Worm (Caenorhabditis elegans) whole organism, L2 larva: ENCODE data around the gene vps-54.
A peak's percentile ranks its signal among the peaks of the same experiment; 100 is the strongest.

ENCODE experiments used
- F13H6.1 ChIP-seq: sonication (generic microtip); optimal IDR thresholded peaks from 2 replicates; lab custom pipeline; 2016; ENCODE audit warnings: missing genetic modification characterization, missing compliant biosample characterization
- Y55F3AM.14 ChIP-seq: fragments of 200-800 bp; sonication (Bioruptor generic); optimal IDR thresholded peaks from 2 replicates; lab custom pipeline; 2018; ENCODE audit warnings: mild to moderate bottlenecking, missing genetic modification characterization, missing compliant biosample characterization
- ZK546.5 ChIP-seq: sonication (generic microtip); optimal IDR thresholded peaks from 2 replicates; lab custom pipeline; 2017; ENCODE audit warnings: missing biosample characterization, missing genetic modification characterization
- alr-1 ChIP-seq: fragments of 150-350 bp; optimal IDR thresholded peaks from 2 replicates; lab custom pipeline; 2014; ENCODE audit warnings: missing biosample characterization, missing genetic modification characterization
- blmp-1 ChIP-seq: sonication (generic microtip); optimal IDR thresholded peaks from 2 replicates; lab custom pipeline; 2017; ENCODE audit warnings: missing genetic modification characterization, mild to moderate bottlenecking, missing compliant biosample characterization, antibody characterized with exemption, moderate library complexity; ENCODE audit not compliant: insufficient read depth
- ceh-82 ChIP-seq: fragments of 150-350 bp; optimal IDR thresholded peaks from 2 replicates; lab custom pipeline; 2014; ENCODE audit warnings: missing biosample characterization, missing genetic modification characterization
- crh-2 ChIP-seq: sonication (generic microtip); optimal IDR thresholded peaks from 2 replicates; lab custom pipeline; 2017; ENCODE audit warnings: missing biosample characterization, missing genetic modification characterization
- dmd-4 ChIP-seq: sonication (generic microtip); optimal IDR thresholded peaks from 2 replicates; lab custom pipeline; 2017; ENCODE audit warnings: missing biosample characterization, missing genetic modification characterization
- egl-27 ChIP-seq: sonication (generic microtip); optimal IDR thresholded peaks from 3 replicates; lab custom pipeline; 2017; ENCODE audit warnings: missing biosample characterization, missing genetic modification reagents, missing genetic modification characterization
- elt-1 ChIP-seq: fragments of 150-350 bp; optimal IDR thresholded peaks from 2 replicates; lab custom pipeline; 2014; ENCODE audit warnings: missing biosample characterization, missing genetic modification characterization
- gmeb-1 ChIP-seq: fragments of 150-350 bp; optimal IDR thresholded peaks from 2 replicates; lab custom pipeline; 2014; ENCODE audit warnings: missing biosample characterization, missing genetic modification characterization
- lin-13 ChIP-seq: fragments of 150-350 bp; optimal IDR thresholded peaks from 2 replicates; lab custom pipeline; 2014; ENCODE audit warnings: missing biosample characterization, missing genetic modification reagents, missing genetic modification characterization
- lin-39 ChIP-seq: fragments of 150-350 bp; optimal IDR thresholded peaks from 2 replicates; lab custom pipeline; 2014; ENCODE audit warnings: missing biosample characterization, missing genetic modification reagents, missing genetic modification characterization
- lsy-2 ChIP-seq, 2 experiments: fragments of 150-350 bp in 1 of 2; sonication (generic microtip) in 1 of 2; optimal IDR thresholded peaks; 2 replicates each; lab custom pipeline; 2014 to 2017; ENCODE audit warnings: missing biosample characterization in 2 of 2, missing genetic modification characterization in 2 of 2
- mab-5 ChIP-seq: fragments of 150-350 bp; optimal IDR thresholded peaks from 2 replicates; lab custom pipeline; 2014; ENCODE audit warnings: missing biosample characterization, missing genetic modification characterization
- mbf-1 ChIP-seq: sonication (generic microtip); optimal IDR thresholded peaks from 2 replicates; lab custom pipeline; 2017; ENCODE audit warnings: missing biosample characterization, missing genetic modification characterization
- mdl-1 ChIP-seq, 2 experiments: fragments of 150-350 bp in 1 of 2; sonication (generic microtip) in 1 of 2; optimal IDR thresholded peaks; 2 replicates each; lab custom pipeline; 2017; ENCODE audit warnings: missing biosample characterization in 2 of 2, missing genetic modification characterization in 2 of 2
- nhr-10 ChIP-seq: sonication (generic microtip); optimal IDR thresholded peaks from 2 replicates; lab custom pipeline; 2017; ENCODE audit warnings: missing biosample characterization, missing genetic modification characterization
- nhr-12 ChIP-seq: fragments of 150-350 bp; optimal IDR thresholded peaks from 2 replicates; lab custom pipeline; 2014; ENCODE audit warnings: missing biosample characterization, missing genetic modification characterization
- nhr-129 ChIP-seq: fragments of 150-350 bp; optimal IDR thresholded peaks from 2 replicates; lab custom pipeline; 2014; ENCODE audit warnings: missing biosample characterization, missing genetic modification characterization
- nhr-25 ChIP-seq: fragments of 150-350 bp; sonication (generic microtip); optimal IDR thresholded peaks from 3 replicates; lab custom pipeline; 2014; ENCODE audit warnings: missing biosample characterization, missing genetic modification characterization
- nhr-6 ChIP-seq: fragments of 150-350 bp; optimal IDR thresholded peaks from 2 replicates; lab custom pipeline; 2014; ENCODE audit warnings: missing biosample characterization, missing genetic modification characterization
- nhr-77 ChIP-seq: fragments of 150-350 bp; optimal IDR thresholded peaks from 2 replicates; lab custom pipeline; 2014; ENCODE audit warnings: missing biosample characterization, missing genetic modification characterization
- sem-4 ChIP-seq: fragments of 150-350 bp; optimal IDR thresholded peaks from 2 replicates; lab custom pipeline; 2014; ENCODE audit warnings: missing biosample characterization, missing genetic modification reagents, missing genetic modification characterization
- skn-1 ChIP-seq: sonication (generic microtip); optimal IDR thresholded peaks from 2 replicates; lab custom pipeline; 2017; ENCODE audit warnings: missing biosample characterization, missing genetic modification characterization
- sma-3 ChIP-seq: sonication (generic microtip); optimal IDR thresholded peaks from 2 replicates; lab custom pipeline; 2016; ENCODE audit warnings: missing genetic modification reagents, missing genetic modification characterization, missing compliant biosample characterization
- sma-9 ChIP-seq, 2 experiments: fragments of 150-350 bp in 1 of 2; sonication (generic microtip) in 1 of 2; optimal IDR thresholded peaks; 2 replicates each; lab custom pipeline; 2014 to 2016; ENCODE audit warnings: missing genetic modification characterization in 2 of 2, mild to moderate bottlenecking in 1 of 2, missing biosample characterization in 1 of 2, missing compliant biosample characterization in 1 of 2, missing genetic modification reagents in 1 of 2, moderate library complexity in 1 of 2
- snpc-4 ChIP-seq: fragments of 150-350 bp; optimal IDR thresholded peaks from 2 replicates; lab custom pipeline; 2014; ENCODE audit warnings: missing biosample characterization, missing genetic modification characterization
- unc-39 ChIP-seq: fragments of 150-350 bp; optimal IDR thresholded peaks from 2 replicates; lab custom pipeline; 2014; ENCODE audit warnings: missing biosample characterization, missing genetic modification characterization
- unc-55 ChIP-seq: fragments of 150-350 bp; sonication (generic microtip); optimal IDR thresholded peaks from 3 replicates; lab custom pipeline; 2014; ENCODE audit warnings: missing biosample characterization, missing genetic modification reagents, missing genetic modification characterization
- unc-62 ChIP-seq: fragments of 150-350 bp; optimal IDR thresholded peaks from 2 replicates; lab custom pipeline; 2014; ENCODE audit warnings: missing biosample characterization, missing genetic modification reagents, missing genetic modification characterization
- zag-1 ChIP-seq: fragments of 150-350 bp; optimal IDR thresholded peaks from 2 replicates; lab custom pipeline; 2014; ENCODE audit warnings: missing biosample characterization, missing genetic modification characterization
- ztf-1 ChIP-seq: fragments of 200-800 bp; sonication (Bioruptor generic); conservative IDR thresholded peaks from 2 replicates; pipeline ENCODE4 v1.3.6; 2022; ENCODE audit warnings: missing genetic modification characterization, missing compliant biosample characterization

Gene vps-54

ce11 chrV:10564830-10565365 lies 11.3 kb downstream of the vps-54 start, which contains the start of gene cat-4:
Gene cat-4, plus strand, starts transcription at chrV:10564880.
- TF ChIP-seq gmeb-1 (tag; lab: Kevin White, UChicago) = peak; percentile 19
- TF ChIP-seq sem-4 = no peak
- TF ChIP-seq sma-9 (GFP tag; optimal IDR thresholded peaks at IDR 0.05; lab: Kevin White, UChicago) = peak; percentile 50
- TF ChIP-seq sma-9 (tag; optimal IDR thresholded peaks at IDR 0.05; lab: Kevin White, UChicago) = no peak

ce11 chrV:10564140-10564539 lies 12.1 kb downstream of the vps-54 start:
- TF ChIP-seq blmp-1 (tag; lab: Kevin White, UChicago) = peak; percentile 17
- no peak for TF ChIP-seq elt-1
- TF ChIP-seq lin-13 (GFP tag; lab: Kevin White, UChicago) = no peak

DNA sequence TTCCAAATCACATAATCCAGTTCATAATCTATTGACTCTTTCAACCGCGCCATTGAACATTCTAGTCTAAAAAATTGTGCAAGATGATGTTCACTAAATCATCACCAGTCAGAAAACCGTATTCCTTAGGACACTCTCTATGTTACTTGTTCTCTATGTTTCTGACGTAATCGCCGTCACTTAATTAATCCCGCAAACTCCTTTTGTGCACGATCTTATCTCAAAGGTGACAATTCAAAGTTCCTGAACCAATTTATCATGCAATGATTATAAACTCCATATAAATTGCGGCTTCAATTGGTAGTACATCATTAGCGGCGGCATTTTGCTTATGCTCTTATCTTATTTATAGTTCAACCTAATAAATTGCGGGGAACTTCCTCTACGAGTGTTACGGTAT lies 13.4 kb downstream of the vps-54 start:
- no peak for TF ChIP-seq nhr-12 (tag; lab: Kevin White, UChicago)
- TF ChIP-seq nhr-10 = no peak
- no peak for TF ChIP-seq Y55F3AM.14
- TF ChIP-seq mdl-1 (tag; optimal IDR thresholded peaks at IDR 0.05; lab: Kevin White, UChicago) = no peak
- no peak for TF ChIP-seq crh-2
- no peak for TF ChIP-seq F13H6.1
- TF ChIP-seq alr-1 (tag; lab: Kevin White, UChicago) = no peak
- TF ChIP-seq sma-3 = no peak
- TF ChIP-seq ZK546.5 (tag; lab: Kevin White, UChicago) = no peak
- TF ChIP-seq egl-27 = no peak
- no peak for TF ChIP-seq nhr-77 (tag; lab: Kevin White, UChicago)
- no peak for TF ChIP-seq sma-9 (GFP tag; optimal IDR thresholded peaks at IDR 0.05; lab: Kevin White, UChicago)
- TF ChIP-seq sma-9 (tag; optimal IDR thresholded peaks at IDR 0.05; lab: Kevin White, UChicago) = no peak
- no peak for TF ChIP-seq nhr-129 (tag; lab: Kevin White, UChicago)

ce11 chrV:10561632-10562031 lies 14.6 kb downstream of the vps-54 start:
- TF ChIP-seq crh-2 (no peak), skn-1 (no peak), blmp-1 (tag; lab: Kevin White, UChicago) (no peak), unc-39 (tag; lab: Kevin White, UChicago) (no peak), unc-55 (no peak)

DNA sequence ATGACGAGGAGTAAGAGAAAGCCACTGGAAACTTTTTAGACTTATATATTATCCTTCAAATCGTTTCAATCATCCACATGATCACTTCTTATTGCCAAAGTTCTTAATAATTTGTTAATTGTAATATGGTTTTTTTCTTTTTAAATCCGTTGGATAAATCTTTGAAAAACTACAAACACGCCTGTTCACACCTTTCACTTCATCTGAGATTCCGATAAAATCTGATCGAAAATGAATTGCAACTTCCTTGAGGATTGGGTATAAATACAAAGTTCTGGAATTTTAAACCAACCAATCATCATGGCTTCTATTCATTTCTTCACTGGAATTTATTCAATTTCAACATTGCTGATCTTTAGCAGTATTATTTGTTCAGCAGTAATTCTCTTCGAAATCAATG lies 15.6 kb downstream of the vps-54 start, which contains the start of gene col-152:
Gene col-152 (plus strand): TSS at position 301 of the 400 bp plus-strand sequence.
- TF ChIP-seq F13H6.1 = no peak
- TF ChIP-seq sma-9 (GFP tag; optimal IDR thresholded peaks at IDR 0.05; lab: Kevin White, UChicago) = no peak
- TF ChIP-seq sma-9 (tag; optimal IDR thresholded peaks at IDR 0.05; lab: Kevin White, UChicago) = no peak
- TF ChIP-seq nhr-77 (tag; lab: Kevin White, UChicago) = no peak
- no peak for TF ChIP-seq mab-5 (tag; lab: Kevin White, UChicago)
- no peak for TF ChIP-seq skn-1
- TF ChIP-seq sma-3 = no peak
- no peak for TF ChIP-seq zag-1 (tag; lab: Kevin White, UChicago)
- no peak for TF ChIP-seq unc-62
- TF ChIP-seq sem-4 = no peak
- TF ChIP-seq crh-2 = no peak
- TF ChIP-seq unc-39 (tag; lab: Kevin White, UChicago) = no peak
- no peak for TF ChIP-seq unc-55
- TF ChIP-seq ceh-82 = no peak
- no peak for TF ChIP-seq alr-1 (tag; lab: Kevin White, UChicago)
- TF ChIP-seq nhr-12 (tag; lab: Kevin White, UChicago) = no peak
- no peak for TF ChIP-seq nhr-6 (tag; lab: Kevin White, UChicago)
- no peak for TF ChIP-seq nhr-129 (tag; lab: Kevin White, UChicago)

- no peak for TF ChIP-seq mbf-1
- TF ChIP-seq sem-4 = no peak
- TF ChIP-seq nhr-10 = no peak
- no peak for TF ChIP-seq nhr-77 (tag; lab: Kevin White, UChicago)
- no peak for TF ChIP-seq unc-62
- no peak for TF ChIP-seq ztf-1
- TF ChIP-seq zag-1 (tag; lab: Kevin White, UChicago) = no peak
- TF ChIP-seq lsy-2 (tag; optimal IDR thresholded peaks at IDR 0.05; lab: Kevin White, UChicago) = no peak
- no peak for TF ChIP-seq nhr-6 (tag; lab: Kevin White, UChicago)
- no peak for TF ChIP-seq nhr-25
- no peak for TF ChIP-seq dmd-4
- no peak for TF ChIP-seq ZK546.5 (tag; lab: Kevin White, UChicago)
- TF ChIP-seq gmeb-1 (tag; lab: Kevin White, UChicago) = no peak
- no peak for TF ChIP-seq blmp-1 (tag; lab: Kevin White, UChicago)
- no peak for TF ChIP-seq sma-9 (GFP tag; optimal IDR thresholded peaks at IDR 0.05; lab: Kevin White, UChicago)
- TF ChIP-seq sma-9 (tag; optimal IDR thresholded peaks at IDR 0.05; lab: Kevin White, UChicago) = no peak
- TF ChIP-seq sma-3 = no peak
- TF ChIP-seq snpc-4 = no peak
- TF ChIP-seq lin-39 (tag; lab: Kevin White, UChicago) = no peak
- TF ChIP-seq ceh-82 = no peak
- TF ChIP-seq elt-1 = no peak
Measured at ce11 chrV:10557676-10558075, 18.5 kb downstream of the vps-54 start, which contains the start of gene best-14. Gene best-14, plus strand, starts transcription at chrV:10557976.
